Fruit fly (Drosophila melanogaster) whole organism: ENCODE measurements around the gene Klp10A.

Experiments used
- EcR ChIP-seq, 2 experiments: fragments of >200 bp; optimal IDR thresholded peaks; 2 replicates each; lab custom pipeline; 2017; ENCODE audit warnings: missing biosample characterization in 2 of 2, missing genetic modification characterization in 2 of 2, missing genetic modification reagents in 2 of 2
- pan ChIP-seq: fragments of >200 bp; optimal IDR thresholded peaks from 2 replicates; lab custom pipeline; 2017
- psq ChIP-seq: fragments of >200 bp; optimal IDR thresholded peaks from 2 replicates; lab custom pipeline; 2017

- TF ChIP-seq psq (no peak), EcR (GFP tag; optimal IDR thresholded peaks at IDR 0.05; lab: Kevin White, UChicago) (no peak), pan (lab: Kevin White, UChicago) (no peak)
Measured at dm6 chrX:11168958-11169357, 32.0 kb upstream of the Klp10A start, which contains the start of gene Antdh.
